Fruit fly (Drosophila melanogaster) whole organism, embryonic: ENCODE measurements around the gene Bub1.

ENCODE experiments used
- Awh ChIP-seq: fragments of 200-800 bp; sonication (Bioruptor generic); IDR thresholded peaks from 2 replicates; pipeline ENCODE4, ENCODE4 v1.3.6; 2022; ENCODE audit warnings: missing biosample characterization, missing genetic modification characterization
- Blimp-1 ChIP-seq: fragments of 200-800 bp; sonication (Bioruptor generic); optimal IDR thresholded peaks from 3 replicates; lab custom pipeline; 2018; ENCODE audit warnings: missing biosample characterization, missing genetic modification characterization, mild to moderate bottlenecking, moderate library complexity, missing genetic modification reagents
- CG10209 ChIP-seq: fragments of 200-800 bp; sonication (Bioruptor generic); optimal IDR thresholded peaks from 3 replicates; lab custom pipeline; 2017; ENCODE audit warnings: missing biosample characterization, mild to moderate bottlenecking, missing genetic modification characterization, missing genetic modification reagents
- CG10543 ChIP-seq: fragments of 200-800 bp; sonication (Bioruptor generic); optimal IDR thresholded peaks from 3 replicates; lab custom pipeline; 2017; ENCODE audit warnings: missing biosample characterization, mild to moderate bottlenecking, missing genetic modification characterization, moderate library complexity
- CG10565 ChIP-seq: fragments of 200-800 bp; sonication (Bioruptor generic); optimal IDR thresholded peaks from 3 replicates; lab custom pipeline; 2016; ENCODE audit warnings: missing biosample characterization, mild to moderate bottlenecking, missing genetic modification characterization
- CG10979 ChIP-seq: fragments of 200-800 bp; sonication (Bioruptor generic); optimal IDR thresholded peaks from 2 replicates; lab custom pipeline; 2018; ENCODE audit warnings: missing biosample characterization, mild to moderate bottlenecking, missing genetic modification characterization, moderate library complexity
- CG11504 ChIP-seq: fragments of 200-800 bp; sonication (Bioruptor generic); optimal IDR thresholded peaks from 3 replicates; lab custom pipeline; 2019; ENCODE audit warnings: missing biosample characterization, mild to moderate bottlenecking, missing genetic modification characterization, moderate library complexity
- CG13287 ChIP-seq: fragments of 200-800 bp; sonication (Bioruptor generic); IDR thresholded peaks from 2 replicates; pipeline ENCODE4 v1.3.6; 2022; ENCODE audit warnings: missing biosample characterization, missing genetic modification characterization; ENCODE audit not compliant: partially characterized antibody
- CG14050 ChIP-seq: fragments of 200-800 bp; sonication (Bioruptor generic); IDR thresholded peaks from 3 replicates; pipeline ENCODE4 v1.3.6; 2022; ENCODE audit warnings: missing biosample characterization, missing genetic modification characterization
- CG17361 ChIP-seq: fragments of 200-800 bp; sonication (Bioruptor generic); IDR thresholded peaks from 3 replicates; pipeline ENCODE4 v1.3.6; 2022; ENCODE audit warnings: missing biosample characterization, missing genetic modification characterization
- CG17385 ChIP-seq: fragments of 200-800 bp; sonication (Bioruptor generic); optimal IDR thresholded peaks from 3 replicates; lab custom pipeline; 2018; ENCODE audit warnings: missing biosample characterization, mild to moderate bottlenecking, missing genetic modification characterization
- CG18764 ChIP-seq: fragments of 200-800 bp; sonication (Bioruptor generic); optimal IDR thresholded peaks from 3 replicates; lab custom pipeline; 2016; ENCODE audit warnings: missing biosample characterization, missing genetic modification characterization
- CG31388 ChIP-seq: fragments of 200-800 bp; sonication (Bioruptor generic); optimal IDR thresholded peaks from 2 replicates; lab custom pipeline; 2016; ENCODE audit warnings: missing biosample characterization, missing genetic modification characterization
- CG3847 ChIP-seq: fragments of 200-800 bp; sonication (Bioruptor generic); IDR thresholded peaks from 2 replicates; pipeline ENCODE4 v1.3.6; 2022; ENCODE audit warnings: missing biosample characterization, missing genetic modification characterization
- CG5245 ChIP-seq: fragments of 200-800 bp; sonication (Bioruptor generic); optimal IDR thresholded peaks from 3 replicates; lab custom pipeline; 2016; ENCODE audit warnings: missing biosample characterization, missing genetic modification characterization
- CG6254 ChIP-seq: fragments of 200-800 bp; sonication (Bioruptor generic); optimal IDR thresholded peaks from 3 replicates; lab custom pipeline; 2017; ENCODE audit warnings: mild to moderate bottlenecking, missing biosample characterization, missing genetic modification reagents, missing genetic modification characterization
- CG7556 ChIP-seq: fragments of 200-800 bp; sonication (Bioruptor generic); optimal IDR thresholded peaks from 2 replicates; lab custom pipeline; 2017; ENCODE audit warnings: missing biosample characterization, mild to moderate bottlenecking, missing genetic modification characterization
- CG7928 ChIP-seq: fragments of 200-800 bp; sonication (Bioruptor generic); optimal IDR thresholded peaks from 2 replicates; lab custom pipeline; 2017; ENCODE audit warnings: missing biosample characterization, mild to moderate bottlenecking, missing genetic modification characterization
- CG8478 ChIP-seq: fragments of >200 bp; optimal IDR thresholded peaks from 2 replicates; lab custom pipeline; 2018
- CG9609 ChIP-seq: fragments of 200-800 bp; sonication (Bioruptor generic); optimal IDR thresholded peaks from 3 replicates; lab custom pipeline; 2016; ENCODE audit warnings: missing biosample characterization, missing genetic modification characterization
- CHES-1-like ChIP-seq: fragments of 200-800 bp; sonication (Bioruptor generic); optimal IDR thresholded peaks from 2 replicates; lab custom pipeline; 2016; ENCODE audit warnings: missing biosample characterization, missing genetic modification characterization
- D19B ChIP-seq: fragments of 200-800 bp; sonication (Bioruptor generic); optimal IDR thresholded peaks from 2 replicates; lab custom pipeline; 2017; ENCODE audit warnings: missing biosample characterization, mild to moderate bottlenecking, missing genetic modification characterization
- HHEX ChIP-seq: fragments of 200-800 bp; sonication (Bioruptor generic); optimal IDR thresholded peaks from 3 replicates; lab custom pipeline; 2017; ENCODE audit warnings: missing biosample characterization, mild to moderate bottlenecking, missing genetic modification characterization, missing genetic modification reagents
- Hsf ChIP-seq: fragments of 200-800 bp; sonication (Bioruptor generic); optimal IDR thresholded peaks from 3 replicates; lab custom pipeline; 2016; ENCODE audit warnings: missing biosample characterization, missing genetic modification characterization
- Jarid2 ChIP-seq: fragments of 200-800 bp; sonication (Bioruptor generic); optimal IDR thresholded peaks from 3 replicates; lab custom pipeline; 2017; ENCODE audit warnings: mild to moderate bottlenecking, missing biosample characterization, missing genetic modification reagents, missing genetic modification characterization
- Myb ChIP-seq: fragments of 200-800 bp; sonication (Bioruptor generic); optimal IDR thresholded peaks from 2 replicates; lab custom pipeline; 2016; ENCODE audit warnings: missing biosample characterization, missing genetic modification characterization
- Oaz ChIP-seq: fragments of 200-800 bp; sonication (Bioruptor generic); IDR thresholded peaks from 2 replicates; pipeline ENCODE4 v1.3.6; 2022; ENCODE audit warnings: missing biosample characterization, missing genetic modification characterization
- Sin3A ChIP-seq: fragments of >200 bp; optimal IDR thresholded peaks from 2 replicates; lab custom pipeline; 2018
- Tbp ChIP-seq: fragments of >200 bp; optimal IDR thresholded peaks from 2 replicates; lab custom pipeline; 2018; ENCODE audit warnings: missing biosample characterization, missing genetic modification characterization
- bigmax ChIP-seq: fragments of 200-800 bp; sonication (Bioruptor generic); optimal IDR thresholded peaks from 2 replicates; lab custom pipeline; 2018; ENCODE audit warnings: missing biosample characterization, mild to moderate bottlenecking, missing genetic modification characterization
- ci ChIP-seq: fragments of 200-800 bp; sonication (Bioruptor generic); IDR thresholded peaks from 3 replicates; pipeline ENCODE4 v1.3.6; 2022; ENCODE audit warnings: missing biosample characterization, missing genetic modification characterization
- crp ChIP-seq, 2 experiments: fragments of 200-800 bp; sonication (Bioruptor generic); optimal IDR thresholded peaks; 2 replicates in 1 of 2; 3 replicates in 1 of 2; lab custom pipeline; 2017; ENCODE audit warnings: missing biosample characterization in 2 of 2, missing genetic modification characterization in 2 of 2, mild to moderate bottlenecking in 1 of 2, moderate library complexity in 1 of 2
- ftz-f1 ChIP-seq: fragments of 200-800 bp; sonication (Bioruptor generic); optimal IDR thresholded peaks from 2 replicates; lab custom pipeline; 2016; ENCODE audit warnings: missing biosample characterization, missing genetic modification characterization
- gsb ChIP-seq: fragments of 200-800 bp; sonication (Bioruptor generic); IDR thresholded peaks from 2 replicates; pipeline ENCODE4 v1.3.6; 2022; ENCODE audit warnings: missing biosample characterization, missing genetic modification characterization
- hbn ChIP-seq: fragments of 200-800 bp; sonication (Bioruptor generic); IDR thresholded peaks from 2 replicates; pipeline ENCODE4 v1.3.6; 2022; ENCODE audit warnings: missing biosample characterization, missing genetic modification characterization; ENCODE audit not compliant: partially characterized antibody
- lbe ChIP-seq: fragments of 200-800 bp; sonication (Bioruptor generic); optimal IDR thresholded peaks from 2 replicates; lab custom pipeline; 2016; ENCODE audit warnings: missing biosample characterization, mild to moderate bottlenecking, missing genetic modification characterization
- lilli ChIP-seq: fragments of 200-800 bp; sonication (Bioruptor generic); optimal IDR thresholded peaks from 3 replicates; lab custom pipeline; 2016; ENCODE audit warnings: missing biosample characterization, missing genetic modification characterization
- odd ChIP-seq: fragments of 200-800 bp; sonication (Bioruptor generic); optimal IDR thresholded peaks from 2 replicates; lab custom pipeline; 2017; ENCODE audit warnings: missing biosample characterization, mild to moderate bottlenecking, missing genetic modification characterization
- onecut ChIP-seq: fragments of 200-800 bp; sonication (Bioruptor generic); IDR thresholded peaks from 2 replicates; pipeline ENCODE4 v1.3.6; 2022; ENCODE audit warnings: missing biosample characterization, missing genetic modification characterization
- peb ChIP-seq: fragments of 200-800 bp; sonication (Bioruptor generic); IDR thresholded peaks from 2 replicates; pipeline ENCODE4 v1.3.6; 2022; ENCODE audit warnings: missing biosample characterization, missing genetic modification characterization
- pnt ChIP-seq: fragments of 200-800 bp; sonication (Bioruptor generic); optimal IDR thresholded peaks from 3 replicates; lab custom pipeline; 2016; ENCODE audit warnings: missing biosample characterization, missing genetic modification characterization
- pros ChIP-seq: fragments of 200-800 bp; sonication (Bioruptor generic); optimal IDR thresholded peaks from 3 replicates; lab custom pipeline; 2019; ENCODE audit warnings: missing biosample characterization, mild to moderate bottlenecking, missing genetic modification characterization, moderate library complexity
- sima ChIP-seq: fragments of 200-800 bp; sonication (Bioruptor generic); optimal IDR thresholded peaks from 2 replicates; lab custom pipeline; 2016; ENCODE audit warnings: missing biosample characterization, missing genetic modification characterization
- sr ChIP-seq: fragments of 200-800 bp; sonication (Bioruptor generic); IDR thresholded peaks from 3 replicates; pipeline ENCODE4 v1.3.6; 2022; ENCODE audit warnings: missing biosample characterization, missing genetic modification characterization
- sug ChIP-seq: fragments of 200-800 bp; optimal IDR thresholded peaks from 2 replicates; lab custom pipeline; 2019; ENCODE audit warnings: missing biosample characterization, mild to moderate bottlenecking, missing genetic modification characterization, moderate library complexity
- tin ChIP-seq: fragments of 200-800 bp; sonication (Bioruptor generic); optimal IDR thresholded peaks from 3 replicates; lab custom pipeline; 2016; ENCODE audit warnings: missing biosample characterization, missing genetic modification characterization
- tio ChIP-seq: fragments of 200-800 bp; sonication (Bioruptor generic); optimal IDR thresholded peaks from 2 replicates; lab custom pipeline; 2017; ENCODE audit warnings: missing biosample characterization, missing genetic modification characterization, inconsistent platforms
- toy ChIP-seq: fragments of 200-800 bp; sonication (Bioruptor generic); IDR thresholded peaks from 2 replicates; pipeline ENCODE4 v1.3.6; 2022; ENCODE audit warnings: missing biosample characterization, missing genetic modification characterization
- usp ChIP-seq: fragments of >200 bp; optimal IDR thresholded peaks from 2 replicates; lab custom pipeline; 2017; ENCODE audit warnings: missing biosample characterization, missing genetic modification characterization
- z ChIP-seq: fragments of 200-800 bp; sonication (Bioruptor generic); IDR thresholded peaks from 3 replicates; pipeline ENCODE4 v1.3.6; 2022; ENCODE audit warnings: missing biosample characterization, missing genetic modification characterization

Bub1 gene

dm6 chr2L:5300237-5300668 is 21.6 kb downstream of the Bub1 start (continued):
- TF ChIP-seq Oaz = no peak
- TF ChIP-seq CG10209 (GFP tag; lab: Kevin White, UChicago) = no peak
- no peak for TF ChIP-seq Tbp (GFP tag; lab: Kevin White, UChicago)
- no peak for TF ChIP-seq onecut
- no peak for TF ChIP-seq bigmax (GFP tag; lab: Kevin White, UChicago)
- no peak for TF ChIP-seq ftz-f1 (GFP tag; lab: Kevin White, UChicago)
- no peak for TF ChIP-seq peb (GFP tag; lab: Robert Waterston, UW)
- TF ChIP-seq HHEX (GFP tag; lab: Kevin White, UChicago) = peak; percentile 4
- no peak for TF ChIP-seq Jarid2
- no peak for TF ChIP-seq CG8478 (lab: Kevin White, UChicago)
- TF ChIP-seq lbe (GFP tag; lab: Kevin White, UChicago) = no peak
- TF ChIP-seq pnt (GFP tag; lab: Kevin White, UChicago) = no peak
- TF ChIP-seq z (GFP tag; lab: Robert Waterston, UW) = 0 out of 3 replicates have a peak, but pooled peaks have one; percentile 30
- no peak for TF ChIP-seq hbn (GFP tag; lab: Robert Waterston, UW)
- no peak for TF ChIP-seq CG18764 (GFP tag; lab: Kevin White, UChicago)
- TF ChIP-seq toy (GFP tag; lab: Robert Waterston, UW) = no peak
- TF ChIP-seq sr (GFP tag; lab: Robert Waterston, UW) = peak; percentile 80
- TF ChIP-seq CG17385 (GFP tag; lab: Kevin White, UChicago) = peak; percentile 67

- TF ChIP-seq CG9609 (GFP tag; lab: Kevin White, UChicago) (no peak), CG10979 (tag; lab: Kevin White, UChicago) (no peak), CG3847 (GFP tag; lab: Robert Waterston, UW) (no peak), CG10543 (GFP tag; lab: Kevin White, UChicago) (peak; percentile 35), odd (GFP tag; lab: Kevin White, UChicago) (no peak), sug (tag; lab: Kevin White, UChicago) (peak; percentile 17), Awh (GFP tag; lab: Robert Waterston, UW) (no peak), Hsf (no peak), tio (GFP tag; lab: Kevin White, UChicago) (no peak), tin (no peak), CG13287 (GFP tag; lab: Robert Waterston, UW) (no peak), Blimp-1 (peak; percentile 69), CG6254 (GFP tag; lab: Kevin White, UChicago) (no peak), usp (GFP tag; lab: Kevin White, UChicago) (no peak), sima (no peak), CG11504 (tag; lab: Kevin White, UChicago) (no peak), gsb (GFP tag; lab: Robert Waterston, UW) (no peak), Sin3A (lab: Kevin White, UChicago) (no peak), CHES-1-like (GFP tag; lab: Kevin White, UChicago) (no peak), D19B (GFP tag; lab: Kevin White, UChicago) (no peak), CG10565 (GFP tag; lab: Kevin White, UChicago) (no peak), CG17361 (no peak), CG7556 (GFP tag; lab: Kevin White, UChicago) (no peak), pros (GFP tag; lab: Kevin White, UChicago) (no peak), CG5245 (GFP tag; lab: Kevin White, UChicago) (no peak), Myb (no peak), lilli (GFP tag; lab: Kevin White, UChicago) (no peak), CG7928 (no peak), CG14050 (no peak), ci (peak; percentile 4; the same call in 1 of the 3 replicates), CG31388 (no peak), crp (GFP tag; optimal IDR thresholded peaks at IDR 0.05; lab: Kevin White, UChicago) (no peak)
These were observed 22.3 kb downstream of the Bub1 start for dm6 chr2L:5300785-5301616.
